Fruit fly (Drosophila melanogaster) whole organism, embryonic: ENCODE results near the gene CG11898.
A peak's percentile ranks its signal among the peaks of the same experiment; 100 is the strongest.

ENCODE experiments used
- Abd-B ChIP-seq: fragments of 200-800 bp; sonication (Bioruptor generic); optimal IDR thresholded peaks from 2 replicates; lab custom pipeline; 2018; ENCODE audit warnings: missing biosample characterization, mild to moderate bottlenecking, missing genetic modification characterization, moderate library complexity
- Bgb ChIP-seq: fragments of 200-800 bp; sonication (Bioruptor generic); IDR thresholded peaks from 2 replicates; pipeline ENCODE4 v1.3.6; 2022; ENCODE audit warnings: missing biosample characterization, missing genetic modification characterization; ENCODE audit not compliant: partially characterized antibody
- CG11695 ChIP-seq: fragments of 200-800 bp; sonication (Bioruptor generic); IDR thresholded peaks from 3 replicates; pipeline ENCODE4 v1.3.6; 2022; ENCODE audit warnings: missing biosample characterization, missing genetic modification characterization
- CG1233 ChIP-seq: fragments of 200-800 bp; sonication (Bioruptor generic); optimal IDR thresholded peaks from 4 replicates; lab custom pipeline; 2018; ENCODE audit warnings: missing biosample characterization, mild to moderate bottlenecking, missing genetic modification characterization
- CG13123 ChIP-seq: fragments of 200-800 bp; sonication (Bioruptor generic); optimal IDR thresholded peaks from 2 replicates; lab custom pipeline; 2016; ENCODE audit warnings: missing biosample characterization, missing genetic modification characterization
- CG14860 ChIP-seq: fragments of 200-800 bp; sonication (Bioruptor generic); IDR thresholded peaks from 3 replicates; pipeline ENCODE4 v1.3.6; 2022; ENCODE audit warnings: missing biosample characterization, missing genetic modification characterization; ENCODE audit not compliant: partially characterized antibody
- CG1602 ChIP-seq: fragments of 200-800 bp; sonication (Bioruptor generic); optimal IDR thresholded peaks from 3 replicates; lab custom pipeline; 2016; ENCODE audit warnings: missing biosample characterization, missing genetic modification characterization
- CG17361 ChIP-seq: fragments of 200-800 bp; sonication (Bioruptor generic); IDR thresholded peaks from 3 replicates; pipeline ENCODE4 v1.3.6; 2022; ENCODE audit warnings: missing biosample characterization, missing genetic modification characterization
- CG18262 ChIP-seq: fragments of 200-800 bp; optimal IDR thresholded peaks from 3 replicates; lab custom pipeline; 2019; ENCODE audit warnings: missing biosample characterization, mild to moderate bottlenecking, missing genetic modification characterization, moderate library complexity
- CG2116 ChIP-seq: fragments of 200-800 bp; sonication (Bioruptor generic); optimal IDR thresholded peaks from 3 replicates; lab custom pipeline; 2018; ENCODE audit warnings: missing biosample characterization, mild to moderate bottlenecking, missing genetic modification characterization
- CG30403 ChIP-seq: fragments of 200-800 bp; sonication (Bioruptor generic); optimal IDR thresholded peaks from 3 replicates; lab custom pipeline; 2016; ENCODE audit warnings: missing biosample characterization, missing genetic modification characterization
- CG31441 ChIP-seq: fragments of 200-800 bp; sonication (Bioruptor generic); IDR thresholded peaks from 2 replicates; pipeline ENCODE4 v1.3.6; 2022; ENCODE audit warnings: missing biosample characterization, missing genetic modification characterization
- CG3281 ChIP-seq: fragments of 200-800 bp; sonication (Bioruptor generic); optimal IDR thresholded peaks from 3 replicates; lab custom pipeline; 2017; ENCODE audit warnings: missing biosample characterization, mild to moderate bottlenecking, missing genetic modification characterization
- CG6765 ChIP-seq: fragments of 200-800 bp; sonication (Bioruptor generic); optimal IDR thresholded peaks from 3 replicates; lab custom pipeline; 2017; ENCODE audit warnings: missing biosample characterization, mild to moderate bottlenecking, missing genetic modification characterization
- CG7556 ChIP-seq: fragments of 200-800 bp; sonication (Bioruptor generic); optimal IDR thresholded peaks from 2 replicates; lab custom pipeline; 2017; ENCODE audit warnings: missing biosample characterization, mild to moderate bottlenecking, missing genetic modification characterization
- CG9437 ChIP-seq: fragments of 200-800 bp; sonication (Bioruptor generic); optimal IDR thresholded peaks from 2 replicates; lab custom pipeline; 2018; ENCODE audit warnings: missing biosample characterization, mild to moderate bottlenecking, missing genetic modification characterization
- D ChIP-seq, 2 experiments: fragments of 200-800 bp in 1 of 2; fragments of >200 bp in 1 of 2; sonication (Bioruptor generic) in 1 of 2; optimal IDR thresholded peaks; 2 replicates in 1 of 2; 3 replicates in 1 of 2; lab custom pipeline; 2017; ENCODE audit warnings: mild to moderate bottlenecking in 1 of 2, missing biosample characterization in 1 of 2, missing genetic modification characterization in 1 of 2, missing genetic modification reagents in 1 of 2
- Dref ChIP-seq: fragments of 200-800 bp; sonication (Bioruptor generic); IDR thresholded peaks from 2 replicates; pipeline ENCODE4 v1.3.6; 2022; ENCODE audit warnings: missing biosample characterization, missing genetic modification characterization
- Eip74EF ChIP-seq, 2 experiments: fragments of 200-800 bp in 1 of 2; fragments of >200 bp in 1 of 2; sonication (Bioruptor generic) in 1 of 2; optimal IDR thresholded peaks; 2 replicates each; lab custom pipeline; 2017 to 2019; ENCODE audit warnings: missing biosample characterization in 2 of 2, missing genetic modification characterization in 2 of 2, mild to moderate bottlenecking in 1 of 2, moderate library complexity in 1 of 2
- Hr39 ChIP-seq: fragments of >200 bp; optimal IDR thresholded peaks from 2 replicates; lab custom pipeline; 2017
- Mes4 ChIP-seq: fragments of 200-800 bp; sonication (Bioruptor generic); optimal IDR thresholded peaks from 2 replicates; lab custom pipeline; 2016; ENCODE audit warnings: missing biosample characterization, missing genetic modification characterization
- Pdp1 ChIP-seq, 2 experiments: fragments of 200-800 bp; sonication (Bioruptor generic); optimal IDR thresholded peaks; 3 replicates each; lab custom pipeline; 2016; ENCODE audit warnings: missing biosample characterization in 2 of 2, missing genetic modification characterization in 2 of 2, mild to moderate bottlenecking in 1 of 2, moderate library complexity in 1 of 2
- Ptx1 ChIP-seq: fragments of 200-800 bp; sonication (Bioruptor generic); IDR thresholded peaks from 2 replicates; pipeline ENCODE4 v1.3.6; 2022; ENCODE audit warnings: missing biosample characterization, missing genetic modification characterization
- Scr ChIP-seq: fragments of 200-800 bp; sonication (Bioruptor generic); IDR thresholded peaks from 2 replicates; pipeline ENCODE4 v1.3.6; 2022; ENCODE audit warnings: missing biosample characterization, missing genetic modification characterization; ENCODE audit not compliant: partially characterized antibody
- Six4 ChIP-seq: fragments of 200-800 bp; sonication (Bioruptor generic); optimal IDR thresholded peaks from 2 replicates; lab custom pipeline; 2016; ENCODE audit warnings: missing biosample characterization, missing genetic modification characterization
- Tbp ChIP-seq: fragments of >200 bp; optimal IDR thresholded peaks from 2 replicates; lab custom pipeline; 2018; ENCODE audit warnings: missing biosample characterization, missing genetic modification characterization
- amos ChIP-seq: fragments of 200-800 bp; sonication (Bioruptor generic); IDR thresholded peaks from 2 replicates; pipeline ENCODE4 v1.3.6; 2022; ENCODE audit warnings: missing biosample characterization, missing genetic modification characterization; ENCODE audit not compliant: partially characterized antibody
- bbx ChIP-seq: fragments of 200-800 bp; sonication (Bioruptor generic); IDR thresholded peaks from 2 replicates; pipeline ENCODE4 v1.3.6; 2022; ENCODE audit warnings: missing biosample characterization, missing genetic modification characterization; ENCODE audit not compliant: partially characterized antibody
- cas ChIP-seq: fragments of 200-800 bp; sonication (Bioruptor generic); IDR thresholded peaks from 2 replicates; pipeline ENCODE4 v1.3.6; 2022; ENCODE audit warnings: missing biosample characterization, missing genetic modification characterization
- dysf ChIP-seq: fragments of 200-800 bp; sonication (Bioruptor generic); IDR thresholded peaks from 3 replicates; pipeline ENCODE4 v1.3.6; 2022; ENCODE audit warnings: missing biosample characterization, missing genetic modification characterization
- fd3F ChIP-seq: fragments of 200-800 bp; sonication (Bioruptor generic); optimal IDR thresholded peaks from 2 replicates; lab custom pipeline; 2018; ENCODE audit warnings: missing biosample characterization, mild to moderate bottlenecking, missing genetic modification characterization, moderate library complexity
- gem ChIP-seq: fragments of 200-800 bp; sonication (Bioruptor generic); optimal IDR thresholded peaks from 2 replicates; lab custom pipeline; 2019; ENCODE audit warnings: missing biosample characterization, mild to moderate bottlenecking, missing genetic modification characterization, moderate library complexity
- gro ChIP-seq: fragments of 200-800 bp; sonication (Bioruptor generic); optimal IDR thresholded peaks from 2 replicates; lab custom pipeline; 2016; ENCODE audit warnings: missing biosample characterization, missing genetic modification characterization
- oc ChIP-seq: fragments of 200-800 bp; sonication (Bioruptor generic); optimal IDR thresholded peaks from 2 replicates; lab custom pipeline; 2018; ENCODE audit warnings: missing biosample characterization, mild to moderate bottlenecking, missing genetic modification characterization, moderate library complexity
- onecut ChIP-seq: fragments of 200-800 bp; sonication (Bioruptor generic); IDR thresholded peaks from 2 replicates; pipeline ENCODE4 v1.3.6; 2022; ENCODE audit warnings: missing biosample characterization, missing genetic modification characterization
- pb ChIP-seq: fragments of 200-800 bp; sonication (Bioruptor generic); optimal IDR thresholded peaks from 3 replicates; lab custom pipeline; 2016; ENCODE audit warnings: missing biosample characterization, missing genetic modification characterization
- peb ChIP-seq: fragments of 200-800 bp; sonication (Bioruptor generic); IDR thresholded peaks from 2 replicates; pipeline ENCODE4 v1.3.6; 2022; ENCODE audit warnings: missing biosample characterization, missing genetic modification characterization
- phol ChIP-seq: fragments of 200-800 bp; sonication (Bioruptor generic); optimal IDR thresholded peaks from 3 replicates; lab custom pipeline; 2018; ENCODE audit warnings: missing biosample characterization, mild to moderate bottlenecking, missing genetic modification characterization, moderate library complexity
- prd ChIP-seq, 3 experiments: fragments of >200 bp in 2 of 3; fragments of 200-800 bp in 1 of 3; sonication (Bioruptor generic) in 1 of 3; optimal IDR thresholded peaks in 2 of 3; IDR thresholded peaks in 1 of 3; 2 replicates in 2 of 3; 3 replicates in 1 of 3; pipeline versions ENCODE4 v1.3.6 to Lab custom; 2017 to 2022; ENCODE audit warnings: missing biosample characterization in 1 of 3, missing genetic modification characterization in 1 of 3
- pros ChIP-seq: fragments of 200-800 bp; sonication (Bioruptor generic); optimal IDR thresholded peaks from 3 replicates; lab custom pipeline; 2019; ENCODE audit warnings: missing biosample characterization, mild to moderate bottlenecking, missing genetic modification characterization, moderate library complexity
- repo ChIP-seq: fragments of 200-800 bp; sonication (Bioruptor generic); optimal IDR thresholded peaks from 2 replicates; lab custom pipeline; 2016; ENCODE audit warnings: missing biosample characterization, missing genetic modification characterization
- sens ChIP-seq: fragments of 200-800 bp; sonication (Bioruptor generic); peaks from one replicate; lab custom pipeline; 2016; ENCODE audit warnings: missing biosample characterization, missing genetic modification characterization
- toy ChIP-seq: fragments of 200-800 bp; sonication (Bioruptor generic); IDR thresholded peaks from 2 replicates; pipeline ENCODE4 v1.3.6; 2022; ENCODE audit warnings: missing biosample characterization, missing genetic modification characterization
- trem ChIP-seq: fragments of 200-800 bp; optimal IDR thresholded peaks from 3 replicates; lab custom pipeline; 2019; ENCODE audit warnings: missing biosample characterization, mild to moderate bottlenecking, missing genetic modification characterization, moderate library complexity
- trh ChIP-seq: fragments of 200-800 bp; sonication (Bioruptor generic); optimal IDR thresholded peaks from 2 replicates; lab custom pipeline; 2016; ENCODE audit warnings: missing biosample characterization, missing genetic modification characterization

Gene CG11898

DNA sequence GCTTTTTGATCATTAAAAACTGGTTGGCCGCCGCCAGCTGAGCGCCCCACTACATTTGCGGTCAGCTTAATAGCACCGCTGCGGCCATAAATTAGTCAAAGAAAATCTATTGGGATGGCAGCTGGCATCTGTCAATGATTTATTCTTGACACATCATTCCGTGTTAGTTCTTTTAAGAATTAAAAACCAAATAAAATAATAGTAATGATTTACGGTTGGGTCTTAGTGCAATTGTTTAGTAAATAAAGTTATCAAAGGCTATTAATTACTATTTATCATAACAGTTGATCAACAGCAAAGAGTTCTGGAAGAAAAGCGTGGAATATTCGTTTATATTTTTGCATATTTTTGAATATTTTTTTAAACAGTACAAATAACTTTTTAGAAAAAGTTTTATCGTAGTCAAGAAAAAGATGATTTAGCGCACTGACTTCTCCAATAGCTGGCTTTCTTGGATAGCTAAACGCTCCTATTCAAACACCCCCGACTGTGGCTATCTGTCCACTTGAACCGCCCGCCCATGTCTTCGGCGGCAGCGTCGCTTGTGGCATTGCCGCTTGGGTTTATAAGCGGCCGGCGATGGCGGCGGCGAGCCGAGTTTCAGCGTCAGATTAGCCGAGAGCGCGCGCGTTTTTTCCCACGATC, 31.6 kb downstream of the CG11898 start, which contains the start of gene CG14515 (continued):
- TF ChIP-seq CG9437 (GFP tag; lab: Kevin White, UChicago) (peak; percentile 7), CG6765 (GFP tag; lab: Kevin White, UChicago) (no peak), CG13123 (GFP tag; lab: Kevin White, UChicago) (no peak), D (optimal IDR thresholded peaks at IDR 0.05; lab: Kevin White, UChicago) (no peak), D (GFP tag; optimal IDR thresholded peaks at IDR 0.05; lab: Kevin White, UChicago) (peak; percentile 21), Hr39 (no peak), Abd-B (peak; percentile 7), CG1233 (GFP tag; lab: Kevin White, UChicago) (no peak), CG14860 (GFP tag; lab: Robert Waterston, UW) (no peak), cas (no peak), CG11695 (GFP tag; lab: Robert Waterston, UW) (0 out of 3 replicates have a peak, but pooled peaks have one; percentile 12), Mes4 (no peak), bbx (GFP tag; lab: Robert Waterston, UW) (no peak), repo (GFP tag; lab: Kevin White, UChicago) (no peak), CG31441 (GFP tag; lab: Robert Waterston, UW) (peak; percentile 39; the same call in 1 of the 2 replicates), fd3F (no peak), CG18262 (tag; lab: Kevin White, UChicago) (peak; percentile 47), CG17361 (GFP tag; lab: Robert Waterston, UW) (peak; percentile 44; the same call in 2 of the 3 replicates), Dref (GFP tag; lab: Robert Waterston, UW) (no peak), prd (optimal IDR thresholded peaks at IDR 0.05; lab: Kevin White, UChicago) (no peak), prd (GFP tag; IDR thresholded peaks at IDR 0.05; lab: Robert Waterston, UW) (no peak), peb (GFP tag; lab: Robert Waterston, UW) (no peak), CG7556 (GFP tag; lab: Kevin White, UChicago) (peak; percentile 39), CG2116 (GFP tag; lab: Kevin White, UChicago) (no peak), Six4 (GFP tag; lab: Kevin White, UChicago) (no peak), pb (GFP tag; lab: Kevin White, UChicago) (no peak), CG1602 (GFP tag; lab: Kevin White, UChicago) (no peak), CG30403 (GFP tag; lab: Kevin White, UChicago) (no peak), Eip74EF (GFP tag; optimal IDR thresholded peaks at IDR 0.05; lab: Kevin White, UChicago) (peak in 1 of 2 experiments; percentile 26), dysf (GFP tag; lab: Robert Waterston, UW) (0 out of 3 replicates have a peak, but pooled peaks have one; percentile 30), Tbp (GFP tag; lab: Kevin White, UChicago) (no peak)
- TF ChIP-seq, all 482 proteins: peak for 31

DNA sequence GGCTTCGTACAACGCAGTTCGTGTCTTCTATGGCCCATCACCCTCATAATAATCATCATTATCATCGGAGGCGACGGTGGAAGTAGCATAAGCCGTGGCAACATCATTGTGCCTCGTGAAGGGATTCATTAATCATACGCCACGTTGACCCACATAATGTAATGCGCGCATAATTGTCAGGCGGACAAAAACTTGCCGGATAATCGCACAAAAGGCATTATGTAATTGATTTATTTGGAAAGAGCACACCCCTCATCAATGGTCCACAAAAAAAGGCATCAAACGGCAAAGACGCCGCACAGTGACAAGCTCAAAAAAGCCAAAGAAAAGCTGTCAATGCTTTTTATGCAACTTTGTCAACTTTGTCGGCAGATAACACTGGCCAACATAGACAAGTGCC, 32.9 kb downstream of the CG11898 start:
- TF ChIP-seq Pdp1 (GFP tag; optimal IDR thresholded peaks at IDR 0.05; lab: Kevin White, UChicago) (peak in 1 of 2 experiments; percentile 82), toy (GFP tag; lab: Robert Waterston, UW) (no peak), amos (GFP tag; lab: Robert Waterston, UW) (no peak), oc (tag; lab: Kevin White, UChicago) (peak; percentile 82)
- TF ChIP-seq, all 482 proteins: peak for 2

DNA sequence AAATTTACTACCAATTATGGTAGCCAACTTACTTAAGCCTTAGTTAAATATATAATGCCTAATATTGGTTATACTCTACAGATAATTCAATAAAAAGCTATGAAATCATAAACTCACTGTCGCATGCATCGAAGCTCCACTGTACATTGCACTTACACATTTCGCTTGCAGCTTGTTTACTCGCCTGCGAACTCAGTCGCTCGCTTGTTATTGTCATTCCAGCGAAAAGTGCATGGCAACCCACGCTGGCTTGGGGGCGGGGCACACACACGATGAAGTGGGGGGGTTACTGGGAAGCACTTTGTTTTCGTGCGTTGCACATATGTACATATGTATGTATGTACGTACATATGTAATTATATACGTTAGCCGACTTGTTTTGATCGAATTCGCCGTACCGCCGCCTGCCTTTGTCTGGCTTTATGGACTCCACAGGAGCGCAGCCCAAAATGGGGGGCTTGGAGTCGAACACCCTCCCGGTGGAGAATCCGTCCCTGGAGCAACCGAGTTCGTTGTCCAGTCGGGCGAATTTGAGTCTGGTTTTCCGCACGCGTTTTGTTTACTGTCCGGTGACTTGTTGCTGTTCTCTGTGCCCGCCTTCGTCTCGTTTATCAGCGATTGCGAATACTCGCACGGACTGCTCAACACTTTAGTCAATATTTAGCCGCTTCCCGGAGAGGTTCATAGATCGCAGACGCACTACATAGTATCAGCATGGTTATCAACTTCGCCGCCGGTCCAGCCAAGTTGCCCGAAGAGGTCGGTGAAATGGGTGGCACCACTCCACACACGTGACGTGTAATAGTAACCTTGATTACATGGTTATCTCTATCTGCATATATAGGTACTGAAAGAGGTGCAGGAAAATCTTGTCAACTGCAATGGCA, 34.6 kb downstream of the CG11898 start, which contains the start of gene CG11899:
Gene CG11899 (plus strand): TSS at position 648 of the 887 bp plus-strand sequence.
- 0 out of 2 replicates have a peak, but pooled peaks have one; percentile 42 for TF ChIP-seq Bgb
- no peak for TF ChIP-seq gem (tag; lab: Kevin White, UChicago)
- TF ChIP-seq onecut (GFP tag; lab: Robert Waterston, UW): no peak
- no peak for TF ChIP-seq trem
- no peak for TF ChIP-seq gro (GFP tag; lab: Kevin White, UChicago)
- TF ChIP-seq CG3281 (GFP tag; lab: Kevin White, UChicago): no peak
- TF ChIP-seq trh: no peak
- no peak for TF ChIP-seq Ptx1 (GFP tag; lab: Robert Waterston, UW)
- no peak for TF ChIP-seq phol (tag; lab: Kevin White, UChicago)
- no peak for TF ChIP-seq CG30403 (GFP tag; lab: Kevin White, UChicago)
- no peak for TF ChIP-seq pros (GFP tag; lab: Kevin White, UChicago)
- TF ChIP-seq sens (GFP tag; lab: Kevin White, UChicago): peak; percentile 63
- TF ChIP-seq Scr (GFP tag; lab: Robert Waterston, UW): no peak
